Fruit fly (Drosophila melanogaster): ENCODE results near the gene Pdk1.

The Pdk1 gene

dm6 chr3L:160446-161094 is 31.3 kb downstream of the Pdk1 start (continued):
- TF ChIP-seq zen2 (GFP tag; IDR thresholded peaks at IDR 0.05; ENCODE audit: partially characterized antibody) (peak; percentile 27; the same call in 2 of the 3 replicates), CG5180 (GFP tag; optimal IDR thresholded peaks at IDR 0.05) (peak; percentile 84), ash1 (GFP tag; optimal IDR thresholded peaks at IDR 0.05) (peak; percentile 55), her (GFP tag; optimal IDR thresholded peaks at IDR 0.05) (peak; percentile 10), slbo (GFP tag; IDR thresholded peaks at IDR 0.05) (peak; percentile 19; the same call in 1 of the 2 replicates), amos (GFP tag; IDR thresholded peaks at IDR 0.05; ENCODE audit: partially characterized antibody) (peak; percentile 43; the same call in 1 of the 2 replicates), vnd (GFP tag; IDR thresholded peaks at IDR 0.05; ENCODE audit: partially characterized antibody) (no peak), Side (GFP tag; optimal IDR thresholded peaks at IDR 0.05) (no peak), CG42726 (GFP tag; IDR thresholded peaks at IDR 0.05; ENCODE audit: partially characterized antibody) (0 out of 2 replicates have a peak, but pooled peaks have one; percentile 3), Hr78 (GFP tag; optimal IDR thresholded peaks at IDR 0.05) (peak in 1 of 2 experiments; percentile 16), unc-4 (GFP tag; IDR thresholded peaks at IDR 0.05; ENCODE audit: partially characterized antibody) (0 out of 2 replicates have a peak, but pooled peaks have one; percentile 28), Mes4 (GFP tag; optimal IDR thresholded peaks at IDR 0.05) (no peak), CG7987 (GFP tag; optimal IDR thresholded peaks at IDR 0.05) (peak; percentile 14), Fer3 (tag; optimal IDR thresholded peaks at IDR 0.05) (peak; percentile 12), gcm (GFP tag; optimal IDR thresholded peaks at IDR 0.05) (peak; percentile 37), PHDP (tag; optimal IDR thresholded peaks at IDR 0.05) (peak; percentile 30), CG12942 (GFP tag; optimal IDR thresholded peaks at IDR 0.05) (no peak), tap (tag; optimal IDR thresholded peaks at IDR 0.05) (peak; percentile 12), CG2202 (tag; optimal IDR thresholded peaks at IDR 0.05) (no peak), Bgb (GFP tag; IDR thresholded peaks at IDR 0.05; ENCODE audit: partially characterized antibody) (peak; percentile 66), CG8089 (GFP tag; optimal IDR thresholded peaks at IDR 0.05) (no peak), pfk (GFP tag; optimal IDR thresholded peaks at IDR 0.05) (peak; percentile 17), bigmax (GFP tag; optimal IDR thresholded peaks at IDR 0.05) (peak; percentile 51), CG13287 (GFP tag; IDR thresholded peaks at IDR 0.05; ENCODE audit: partially characterized antibody) (peak; percentile 44; the same call in 1 of the 2 replicates), MBD-R2 (GFP tag; IDR thresholded peaks at IDR 0.05) (peak; percentile 4; the same call in 1 of the 2 replicates), CG3281 (GFP tag; optimal IDR thresholded peaks at IDR 0.05) (peak; percentile 46), mirr (GFP tag; optimal IDR thresholded peaks at IDR 0.05) (peak; percentile 72), abd-A (tag; optimal IDR thresholded peaks at IDR 0.05) (peak; percentile 70), slp2 (GFP tag; optimal IDR thresholded peaks at IDR 0.05) (no peak), oc (tag; optimal IDR thresholded peaks at IDR 0.05) (peak; percentile 65), Dbx (GFP tag; IDR thresholded peaks at IDR 0.05) (peak; percentile 59; the same call in 2 of the 3 replicates), CG17361 (GFP tag; IDR thresholded peaks at IDR 0.05) (no peak), sim (GFP tag; IDR thresholded peaks at IDR 0.05) (no peak), chinmo (GFP tag; IDR thresholded peaks at IDR 0.05; ENCODE audit: partially characterized antibody) (peak; percentile 95; the same call in 3 of the 4 replicates), nerfin-2 (GFP tag; IDR thresholded peaks at IDR 0.05; ENCODE audit: partially characterized antibody) (no peak), Gsc (GFP tag; IDR thresholded peaks at IDR 0.05) (no peak), exex (tag; optimal IDR thresholded peaks at IDR 0.05) (peak; percentile 27), CG2199 (GFP tag; IDR thresholded peaks at IDR 0.05) (peak; percentile 85; the same call in 2 of the 3 replicates), unpg (GFP tag; optimal IDR thresholded peaks at IDR 0.05) (no peak), Jarid2 (GFP tag; optimal IDR thresholded peaks at IDR 0.05) (peak; percentile 95), CG13894 (tag; optimal IDR thresholded peaks at IDR 0.05) (peak; percentile 79), CG11504 (tag; optimal IDR thresholded peaks at IDR 0.05) (peak; percentile 34), chm (GFP tag; IDR thresholded peaks at IDR 0.05) (peak; percentile 67), lab (GFP tag; optimal IDR thresholded peaks at IDR 0.05) (peak; percentile 61), CG8290 (GFP tag; optimal IDR thresholded peaks at IDR 0.05) (no peak), CG8290 (tag; optimal IDR thresholded peaks at IDR 0.05) (peak in 1 of 2 experiments; percentile 73), so (GFP tag; IDR thresholded peaks at IDR 0.05) (peak; percentile 54; the same call in 2 of the 3 replicates)

Measured in whole organism, embryonic.